Worm (Caenorhabditis elegans): ENCODE results near the gene srw-4.

The srw-4 gene

ce11 chrV:2849071-2849470 is 39.5 kb downstream of the srw-4 start, which contains the start of gene ugt-53:
TSS of gene ugt-53 (plus strand) at chrV:2849343.
- TF ChIP-seq pqm-1 (tag; optimal IDR thresholded peaks at IDR 0.05) (peak; percentile 43), dmd-6 (GFP tag; IDR thresholded peaks at IDR 0.05) (peak; percentile 90), dve-1 (tag; optimal IDR thresholded peaks at IDR 0.05; ENCODE audit: insufficient read depth) (no peak), egl-27 (tag; optimal IDR thresholded peaks at IDR 0.05) (no peak), php-3 (GFP tag; IDR thresholded peaks at IDR 0.05) (peak; percentile 70), daf-16 (GFP tag; optimal IDR thresholded peaks at IDR 0.05) (no peak), daf-16 (tag; optimal IDR thresholded peaks at IDR 0.05) (peak; percentile 45), nhr-28 (tag; optimal IDR thresholded peaks at IDR 0.05) (peak; percentile 84)

ce11 chrV:2848290-2848937 is 40.2 kb downstream of the srw-4 start, which contains the start of gene srj-49:
TSS of gene srj-49 (minus strand) at chrV:2848340.
- TF ChIP-seq pqm-1 (tag; optimal IDR thresholded peaks at IDR 0.05) (peak; percentile 74), nhr-28 (tag; optimal IDR thresholded peaks at IDR 0.05) (peak; percentile 68), ZK546.5 (tag; optimal IDR thresholded peaks at IDR 0.05) (no peak), R02D3.7 (tag; optimal IDR thresholded peaks at IDR 0.05) (no peak), F44E2.7 (GFP tag; IDR thresholded peaks at IDR 0.05) (no peak), php-3 (GFP tag; IDR thresholded peaks at IDR 0.05) (no peak), daf-16 (GFP tag; optimal IDR thresholded peaks at IDR 0.05) (no peak), daf-16 (tag; optimal IDR thresholded peaks at IDR 0.05) (peak; percentile 56), dmd-6 (GFP tag; IDR thresholded peaks at IDR 0.05) (peak; percentile 91), hmg-1.1 (GFP tag; IDR thresholded peaks at IDR 0.05) (no peak), jun-1 (tag; optimal IDR thresholded peaks at IDR 0.05) (no peak), Y75B8A.6 (GFP tag; IDR thresholded peaks at IDR 0.05) (no peak), dmd-9 (GFP tag; IDR thresholded peaks at IDR 0.05) (no peak), spr-1 (tag; optimal IDR thresholded peaks at IDR 0.05) (no peak)

ce11 chrV:2845771-2846170 is 42.8 kb downstream of the srw-4 start, which contains the start of gene srj-44:
TSS of gene srj-44 (minus strand) at chrV:2845871.
- TF ChIP-seq nhr-42 (GFP tag; IDR thresholded peaks at IDR 0.05) (no peak), dpl-1 (GFP tag; optimal IDR thresholded peaks at IDR 0.05) (no peak), ces-1 (GFP tag; optimal IDR thresholded peaks at IDR 0.05) (no peak), ZK337.2 (GFP tag; IDR thresholded peaks at IDR 0.05) (no peak), tag-97 (GFP tag; IDR thresholded peaks at IDR 0.05) (no peak), lin-13 (GFP tag; optimal IDR thresholded peaks at IDR 0.05) (no peak), lin-1 (GFP tag; IDR thresholded peaks at IDR 0.05) (no peak), nhr-11 (tag; optimal IDR thresholded peaks at IDR 0.05) (no peak), hmg-1.1 (GFP tag; IDR thresholded peaks at IDR 0.05) (no peak), daf-12 (tag; optimal IDR thresholded peaks at IDR 0.05) (no peak), F26F4.8 (GFP tag; conservative IDR thresholded peaks at IDR 0.05) (no peak), nhr-111 (GFP tag; optimal IDR thresholded peaks at IDR 0.05) (no peak)

Data from whole organism, L4 larva.